Worm (Caenorhabditis elegans) whole organism, midembryonic: ENCODE data around the gene far-2.

Source experiments
- T22C8.4 ChIP-seq: fragments of 200-800 bp; sonication (Bioruptor generic); IDR thresholded peaks from 2 replicates; pipeline ENCODE4 v1.3.6; 2022; ENCODE audit warnings: missing genetic modification characterization, missing compliant biosample characterization
- flt-1 ChIP-seq: fragments of 200-800 bp; sonication (Bioruptor generic); IDR thresholded peaks from 2 replicates; pipeline ENCODE4 v1.3.6; 2022; ENCODE audit warnings: missing genetic modification characterization, missing compliant biosample characterization
- klf-2 ChIP-seq: fragments of 200-800 bp; sonication (Bioruptor generic); conservative IDR thresholded peaks from 2 replicates; pipeline ENCODE4 v1.3.6; 2022; ENCODE audit warnings: missing genetic modification reagents, missing genetic modification characterization, missing compliant biosample characterization

- no peak for TF ChIP-seq klf-2 (GFP tag; lab: Robert Waterston, UW)
- TF ChIP-seq T22C8.4 (GFP tag; lab: Robert Waterston, UW): no peak
- TF ChIP-seq flt-1 (GFP tag; lab: Robert Waterston, UW): no peak
Observed at ce11 chrIII:9043200-9043599, 38.4 kb upstream of the far-2 start, which contains the start of gene nac-2.
